Fruit fly (Drosophila melanogaster): Measurements from ENCODE around the gene CG17129.

- peak; percentile 87 for TF ChIP-seq fd96Ca (GFP tag; IDR thresholded peaks at IDR 0.05)
- TF ChIP-seq rn (GFP tag; IDR thresholded peaks at IDR 0.05) = peak; percentile 83
- peak; percentile 80 for TF ChIP-seq CG9948 (tag; optimal IDR thresholded peaks at IDR 0.05)
- TF ChIP-seq CG15710 (tag; optimal IDR thresholded peaks at IDR 0.05) = peak; percentile 75
- TF ChIP-seq Pif1B (GFP tag; optimal IDR thresholded peaks at IDR 0.05) = peak; percentile 75
- TF ChIP-seq CG10348 (GFP tag; IDR thresholded peaks at IDR 0.05) = peak; percentile 40; the same call in 1 of the 2 replicates
- peak; percentile 91 for TF ChIP-seq Ets98B (GFP tag; IDR thresholded peaks at IDR 0.05)
- peak; percentile 85 for TF ChIP-seq CG8159 (tag; optimal IDR thresholded peaks at IDR 0.05)
- TF ChIP-seq EcR (GFP tag; optimal IDR thresholded peaks at IDR 0.05) = no peak
- TF ChIP-seq CG14655 (GFP tag; optimal IDR thresholded peaks at IDR 0.05) = peak; percentile 91
- TF ChIP-seq D1 (tag; optimal IDR thresholded peaks at IDR 0.05) = no peak
- TF ChIP-seq Snoo (tag; optimal IDR thresholded peaks at IDR 0.05) = peak; percentile 72
Observed at dm6 chr3L:634319-635015, 45.7 kb downstream of the CG17129 start.
